3 fruit fly cellular contexts compared by ENCODE assay signal in genomic region chrX:17737812-17738473, dm6.
A peak's percentile ranks its signal among the peaks of the same experiment; 100 is the strongest.
TF ChIP-seq lines count a peak whose summit lies in the region.

No protein-coding gene starts in this region.

TF ChIP-seq in whole organism, adult, 20 proteins besides CTCF, POLR2A, EP300 and RAD21 (continued from another document):
- peak; percentile 67 for TF ChIP-seq bab1 (GFP tag; optimal IDR thresholded peaks at IDR 0.05; lab: Kevin White, UChicago)

TF ChIP-seq in whole organism, embryonic, 481 proteins besides CTCF, POLR2A, EP300 and RAD21 (continued from another document and continues in another):
- TF ChIP-seq slp2 (GFP tag; optimal IDR thresholded peaks at IDR 0.05; lab: Kevin White, UChicago) (peak; percentile 8), mam (GFP tag; optimal IDR thresholded peaks at IDR 0.05; lab: Kevin White, UChicago) (peak; percentile 28), Nf-YC (tag; optimal IDR thresholded peaks at IDR 0.05; lab: Kevin White, UChicago) (peak; percentile 11), CG6689 (GFP tag; IDR thresholded peaks at IDR 0.05; lab: Robert Waterston, UW) (peak; percentile 43; the same call in 1 of the 2 replicates), CG18476 (GFP tag; optimal IDR thresholded peaks at IDR 0.05; lab: Kevin White, UChicago) (peak; percentile 7), CG10366 (GFP tag; IDR thresholded peaks at IDR 0.05; lab: Robert Waterston, UW) (peak; percentile 34; the same call in 1 of the 2 replicates), CG6254 (GFP tag; optimal IDR thresholded peaks at IDR 0.05; lab: Kevin White, UChicago) (peak; percentile 66), vfl (GFP tag; optimal IDR thresholded peaks at IDR 0.05; lab: Kevin White, UChicago) (peak; percentile 31), dpn (GFP tag; optimal IDR thresholded peaks at IDR 0.05; lab: Kevin White, UChicago) (peak; percentile 32 to 35), trem (tag; optimal IDR thresholded peaks at IDR 0.05; lab: Kevin White, UChicago) (peak; percentile 52), HmgD (GFP tag; optimal IDR thresholded peaks at IDR 0.05; lab: Kevin White, UChicago) (peak; percentile 61), caup (GFP tag; optimal IDR thresholded peaks at IDR 0.05; lab: Kevin White, UChicago; ENCODE audit: severe bottlenecking) (no peak), exex (tag; optimal IDR thresholded peaks at IDR 0.05; lab: Kevin White, UChicago) (no peak), Fer1 (GFP tag; optimal IDR thresholded peaks at IDR 0.05; lab: Kevin White, UChicago) (peak; percentile 59), her (GFP tag; optimal IDR thresholded peaks at IDR 0.05; lab: Kevin White, UChicago) (peak; percentile 56), twi (tag; optimal IDR thresholded peaks at IDR 0.05; lab: Kevin White, UChicago) (peak; percentile 1), CG17186 (GFP tag; optimal IDR thresholded peaks at IDR 0.05; lab: Kevin White, UChicago) (peak; percentile 96), sisA (GFP tag; IDR thresholded peaks at IDR 0.05; lab: Robert Waterston, UW) (peak; percentile 35; the same call in 1 of the 2 replicates), nmo (GFP tag; optimal IDR thresholded peaks at IDR 0.05; lab: Kevin White, UChicago) (peak; percentile 24), PHDP (tag; optimal IDR thresholded peaks at IDR 0.05; lab: Kevin White, UChicago) (peak; percentile 67), ap (GFP tag; IDR thresholded peaks at IDR 0.05; lab: Robert Waterston, UW) (0 out of 2 replicates have a peak, but pooled peaks have one; percentile 19), CG10147 (GFP tag; optimal IDR thresholded peaks at IDR 0.05; lab: Kevin White, UChicago) (peak; percentile 2), CG7357 (GFP tag; IDR thresholded peaks at IDR 0.05; lab: Robert Waterston, UW) (no peak), CG13624 (GFP tag; optimal IDR thresholded peaks at IDR 0.05; lab: Kevin White, UChicago) (peak; percentile 79), CG12219 (GFP tag; optimal IDR thresholded peaks at IDR 0.05; lab: Kevin White, UChicago) (peak; percentile 10), D19A (tag; optimal IDR thresholded peaks at IDR 0.05; lab: Kevin White, UChicago) (peak; percentile 55), Sry-β (GFP tag; optimal IDR thresholded peaks at IDR 0.05; lab: Kevin White, UChicago) (no peak), hbn (GFP tag; IDR thresholded peaks at IDR 0.05; lab: Robert Waterston, UW; ENCODE audit: partially characterized antibody) (peak; percentile 88), Med (GFP tag; lab: Kevin White, UChicago) (peak; percentile 91), Dbx (GFP tag; IDR thresholded peaks at IDR 0.05; lab: Robert Waterston, UW) (0 out of 3 replicates have a peak, but pooled peaks have one; percentile 35), sna (GFP tag; IDR thresholded peaks at IDR 0.05; lab: Robert Waterston, UW; ENCODE audit: partially characterized antibody) (peak; percentile 93), CG33557 (GFP tag; optimal IDR thresholded peaks at IDR 0.05; lab: Kevin White, UChicago) (peak; percentile 20), NfI (GFP tag; optimal IDR thresholded peaks at IDR 0.05; lab: Kevin White, UChicago) (peak; percentile 37), CG17829 (tag; optimal IDR thresholded peaks at IDR 0.05; lab: Kevin White, UChicago) (peak; percentile 65), Hmr (GFP tag; optimal IDR thresholded peaks at IDR 0.05; lab: Kevin White, UChicago) (peak; percentile 57), CG15269 (tag; optimal IDR thresholded peaks at IDR 0.05; lab: Kevin White, UChicago) (peak; percentile 74), Mad (GFP tag; optimal IDR thresholded peaks at IDR 0.05; lab: Kevin White, UChicago) (peak; percentile 19), CG31365 (tag; optimal IDR thresholded peaks at IDR 0.05; lab: Kevin White, UChicago) (no peak), HmgZ (tag; optimal IDR thresholded peaks at IDR 0.05; lab: Kevin White, UChicago) (peak; percentile 25), CG12391 (tag; optimal IDR thresholded peaks at IDR 0.05; lab: Kevin White, UChicago) (peak; percentile 75), Mes4 (GFP tag; optimal IDR thresholded peaks at IDR 0.05; lab: Kevin White, UChicago) (peak; percentile 20), fd3F (GFP tag; optimal IDR thresholded peaks at IDR 0.05; lab: Kevin White, UChicago) (peak; percentile 31), dm (GFP tag; optimal IDR thresholded peaks at IDR 0.05; lab: Kevin White, UChicago) (peak; percentile 51), CG34376 (GFP tag; optimal IDR thresholded peaks at IDR 0.05; lab: Kevin White, UChicago) (peak; percentile 26), Bdp1 (GFP tag; optimal IDR thresholded peaks at IDR 0.05; lab: Kevin White, UChicago) (peak; percentile 42), HHEX (GFP tag; optimal IDR thresholded peaks at IDR 0.05; lab: Kevin White, UChicago) (peak; percentile 47), CG6683 (GFP tag; optimal IDR thresholded peaks at IDR 0.05; lab: Kevin White, UChicago) (peak; percentile 30), CG10979 (tag; optimal IDR thresholded peaks at IDR 0.05; lab: Kevin White, UChicago) (peak; percentile 73), CG9437 (GFP tag; optimal IDR thresholded peaks at IDR 0.05; lab: Kevin White, UChicago) (peak; percentile 17), gsb-n (tag; optimal IDR thresholded peaks at IDR 0.05; lab: Kevin White, UChicago) (peak; percentile 49), Asciz (GFP tag; optimal IDR thresholded peaks at IDR 0.05; lab: Kevin White, UChicago) (peak; percentile 53), ham (GFP tag; IDR thresholded peaks at IDR 0.05; lab: Robert Waterston, UW) (no peak), chn (GFP tag; optimal IDR thresholded peaks at IDR 0.05; lab: Kevin White, UChicago) (peak; percentile 33), unpg (GFP tag; optimal IDR thresholded peaks at IDR 0.05; lab: Kevin White, UChicago) (peak; percentile 67), CG7963 (GFP tag; IDR thresholded peaks at IDR 0.05; lab: Robert Waterston, UW; ENCODE audit: partially characterized antibody) (peak; percentile 86), Awh (GFP tag; IDR thresholded peaks at IDR 0.05; lab: Robert Waterston, UW) (0 out of 2 replicates have a peak, but pooled peaks have one; percentile 24), Doc3 (GFP tag; IDR thresholded peaks at IDR 0.05; lab: Robert Waterston, UW; ENCODE audit: partially characterized antibody) (peak; percentile 89), Scr (GFP tag; IDR thresholded peaks at IDR 0.05; lab: Robert Waterston, UW; ENCODE audit: partially characterized antibody) (peak; percentile 93), Lhr (GFP tag; optimal IDR thresholded peaks at IDR 0.05; lab: Kevin White, UChicago) (peak; percentile 13), zen2 (GFP tag; IDR thresholded peaks at IDR 0.05; lab: Robert Waterston, UW; ENCODE audit: partially characterized antibody) (peak; percentile 84), mirr (GFP tag; optimal IDR thresholded peaks at IDR 0.05; lab: Kevin White, UChicago) (peak; percentile 37), sug (tag; optimal IDR thresholded peaks at IDR 0.05; lab: Kevin White, UChicago) (peak; percentile 22)

TF ChIP-seq in whole organism, prepupa, 60 proteins besides CTCF, POLR2A, EP300 and RAD21 (continued from another document):
- peak; percentile 29 for TF ChIP-seq OdsH (GFP tag; optimal IDR thresholded peaks at IDR 0.05; lab: Kevin White, UChicago)
- TF ChIP-seq Eip93F (GFP tag; optimal IDR thresholded peaks at IDR 0.05; lab: Kevin White, UChicago) = no peak
- TF ChIP-seq Met (GFP tag; optimal IDR thresholded peaks at IDR 0.05; lab: Kevin White, UChicago) = peak; percentile 10
- TF ChIP-seq CG10631 (GFP tag; optimal IDR thresholded peaks at IDR 0.05; lab: Kevin White, UChicago) = peak; percentile 43
- no peak for TF ChIP-seq Eip78C (GFP tag; lab: Kevin White, UChicago)
- peak; percentile 16 for TF ChIP-seq CG11762 (GFP tag; optimal IDR thresholded peaks at IDR 0.05; lab: Kevin White, UChicago; ENCODE audit: insufficient read depth)
- peak; percentile 16 for TF ChIP-seq Sox102F (GFP tag; optimal IDR thresholded peaks at IDR 0.05; lab: Kevin White, UChicago)
- no peak for TF ChIP-seq vri (GFP tag; optimal IDR thresholded peaks at IDR 0.05; lab: Kevin White, UChicago)
- peak; percentile 68; the same call in 2 of the 3 replicates for TF ChIP-seq CG6163 (GFP tag; IDR thresholded peaks at IDR 0.05; lab: Robert Waterston, UW)
- TF ChIP-seq Sox15 (GFP tag; optimal IDR thresholded peaks at IDR 0.05; lab: Kevin White, UChicago) = no peak
- no peak for TF ChIP-seq fd85E (GFP tag; optimal IDR thresholded peaks at IDR 0.05; lab: Kevin White, UChicago)
- TF ChIP-seq CG10669 (GFP tag; optimal IDR thresholded peaks at IDR 0.05; lab: Kevin White, UChicago) = peak; percentile 17
- peak; percentile 3 for TF ChIP-seq Hr4 (GFP tag; optimal IDR thresholded peaks at IDR 0.05; lab: Kevin White, UChicago)
- peak; percentile 50 for TF ChIP-seq Sox14 (GFP tag; optimal IDR thresholded peaks at IDR 0.05; lab: Kevin White, UChicago)
- TF ChIP-seq CG34406 (GFP tag; optimal IDR thresholded peaks at IDR 0.05; lab: Kevin White, UChicago) = peak; percentile 24
- TF ChIP-seq CG6854 (GFP tag; optimal IDR thresholded peaks at IDR 0.05; lab: Kevin White, UChicago) = no peak
- no peak for TF ChIP-seq topi (GFP tag; optimal IDR thresholded peaks at IDR 0.05; lab: Kevin White, UChicago)
- no peak for TF ChIP-seq CG1621 (tag; optimal IDR thresholded peaks at IDR 0.05; lab: Kevin White, UChicago)
- peak; percentile 32 for TF ChIP-seq CG3032 (tag; optimal IDR thresholded peaks at IDR 0.05; lab: Kevin White, UChicago)
- no peak for TF ChIP-seq CG8319 (GFP tag; optimal IDR thresholded peaks at IDR 0.05; lab: Kevin White, UChicago)
- TF ChIP-seq ss (GFP tag; optimal IDR thresholded peaks at IDR 0.05; lab: Kevin White, UChicago) = no peak
- peak; percentile 18 for TF ChIP-seq spab (GFP tag; optimal IDR thresholded peaks at IDR 0.05; lab: Kevin White, UChicago)
- TF ChIP-seq Blimp-1 (GFP tag; optimal IDR thresholded peaks at IDR 0.05; lab: Kevin White, UChicago) = no peak
- TF ChIP-seq CG8632 (GFP tag; optimal IDR thresholded peaks at IDR 0.05; lab: Kevin White, UChicago) = peak; percentile 33
- TF ChIP-seq Eip75B (GFP tag; optimal IDR thresholded peaks at IDR 0.05; lab: Kevin White, UChicago) = peak; percentile 8
- no peak for TF ChIP-seq CG3919 (GFP tag; optimal IDR thresholded peaks at IDR 0.05; lab: Kevin White, UChicago)
- peak; percentile 25 for TF ChIP-seq CG16779 (tag; optimal IDR thresholded peaks at IDR 0.05; lab: Kevin White, UChicago)
- no peak for TF ChIP-seq CG11902 (GFP tag; optimal IDR thresholded peaks at IDR 0.05; lab: Kevin White, UChicago)
- TF ChIP-seq Gug (GFP tag; IDR thresholded peaks at IDR 0.05; lab: Robert Waterston, UW) = 0 out of 2 replicates have a peak, but pooled peaks have one; percentile 14
- TF ChIP-seq fd59A (GFP tag; optimal IDR thresholded peaks at IDR 0.05; lab: Kevin White, UChicago) = no peak
- no peak for TF ChIP-seq Hr38 (GFP tag; optimal IDR thresholded peaks at IDR 0.05; lab: Kevin White, UChicago)
- TF ChIP-seq CG6276 (GFP tag; optimal IDR thresholded peaks at IDR 0.05; lab: Kevin White, UChicago) = peak; percentile 37
- no peak for TF ChIP-seq dac (GFP tag; optimal IDR thresholded peaks at IDR 0.05; lab: Kevin White, UChicago)
- peak; percentile 37 for TF ChIP-seq Ets96B (tag; optimal IDR thresholded peaks at IDR 0.05; lab: Kevin White, UChicago)
- peak; percentile 70 for TF ChIP-seq CG8119 (GFP tag; IDR thresholded peaks at IDR 0.05; lab: Robert Waterston, UW)
- peak; percentile 49 for TF ChIP-seq svp (GFP tag; lab: Kevin White, UChicago)
- peak; percentile 59; the same call in 1 of the 2 replicates for TF ChIP-seq CG15336 (GFP tag; IDR thresholded peaks at IDR 0.05; lab: Robert Waterston, UW)
- TF ChIP-seq dsx (GFP tag; optimal IDR thresholded peaks at IDR 0.05; lab: Kevin White, UChicago; ENCODE audit: poor library complexity, severe bottlenecking) = no peak
- TF ChIP-seq fkh (GFP tag; optimal IDR thresholded peaks at IDR 0.05; lab: Kevin White, UChicago) = no peak
- peak; percentile 7 for TF ChIP-seq CG4318 (GFP tag; optimal IDR thresholded peaks at IDR 0.05; lab: Kevin White, UChicago)
- peak; percentile 49 for TF ChIP-seq lz (GFP tag; optimal IDR thresholded peaks at IDR 0.05; lab: Kevin White, UChicago)
